Fruit fly (Drosophila melanogaster) whole organism, prepupa: ENCODE data around the gene na.

ENCODE experiments used
- CG11294 ChIP-seq: fragments of 200-800 bp; sonication (Bioruptor generic); IDR thresholded peaks from 2 replicates; pipeline ENCODE4 v1.3.6; 2022; ENCODE audit warnings: missing biosample characterization, missing genetic modification characterization
- CG11902 ChIP-seq: fragments of 200-800 bp; sonication (Bioruptor generic); optimal IDR thresholded peaks from 3 replicates; lab custom pipeline; 2016; ENCODE audit warnings: missing biosample characterization, missing genetic modification characterization
- CG3032 ChIP-seq: fragments of 200-800 bp; optimal IDR thresholded peaks from 2 replicates; lab custom pipeline; 2019; ENCODE audit warnings: missing biosample characterization, mild to moderate bottlenecking, missing genetic modification characterization, moderate library complexity
- CG3919 ChIP-seq: fragments of 200-800 bp; sonication (Bioruptor generic); optimal IDR thresholded peaks from 3 replicates; lab custom pipeline; 2016; ENCODE audit warnings: missing biosample characterization, missing genetic modification characterization
- CG6854 ChIP-seq: fragments of 200-800 bp; sonication (Bioruptor generic); optimal IDR thresholded peaks from 2 replicates; lab custom pipeline; 2017; ENCODE audit warnings: missing biosample characterization, mild to moderate bottlenecking, missing genetic modification characterization
- CG8632 ChIP-seq: fragments of 200-800 bp; sonication (Bioruptor generic); optimal IDR thresholded peaks from 3 replicates; lab custom pipeline; 2016; ENCODE audit warnings: missing biosample characterization, missing genetic modification characterization
- Eip93F ChIP-seq: fragments of 200-800 bp; sonication (Bioruptor generic); optimal IDR thresholded peaks from 2 replicates; lab custom pipeline; 2016; ENCODE audit warnings: missing biosample characterization, mild to moderate bottlenecking, missing genetic modification characterization
- Gug ChIP-seq: fragments of 200-800 bp; sonication (Bioruptor generic); IDR thresholded peaks from 2 replicates; pipeline ENCODE4 v1.3.6; 2022; ENCODE audit warnings: missing biosample characterization, missing genetic modification characterization
- dac ChIP-seq: fragments of 200-800 bp; sonication (Bioruptor generic); optimal IDR thresholded peaks from 2 replicates; lab custom pipeline; 2017; ENCODE audit warnings: missing biosample characterization, mild to moderate bottlenecking, missing genetic modification characterization
- dsx ChIP-seq: fragments of 200-800 bp; optimal IDR thresholded peaks from 3 replicates; lab custom pipeline; 2019; ENCODE audit warnings: missing biosample characterization, mild to moderate bottlenecking, missing genetic modification characterization, moderate library complexity; ENCODE audit not compliant: poor library complexity, severe bottlenecking
- esn ChIP-seq: fragments of 200-800 bp; sonication (Bioruptor generic); optimal IDR thresholded peaks from 2 replicates; lab custom pipeline; 2016; ENCODE audit warnings: missing biosample characterization, mild to moderate bottlenecking, missing genetic modification characterization, moderate library complexity
- spab ChIP-seq: fragments of 200-800 bp; sonication (Bioruptor generic); optimal IDR thresholded peaks from 2 replicates; lab custom pipeline; 2017; ENCODE audit warnings: missing biosample characterization, mild to moderate bottlenecking, missing genetic modification characterization, missing genetic modification reagents
- svp ChIP-seq: fragments of 200-800 bp; sonication (Bioruptor generic); peaks from one replicate; lab custom pipeline; 2016; ENCODE audit warnings: missing biosample characterization, missing genetic modification characterization

DNA sequence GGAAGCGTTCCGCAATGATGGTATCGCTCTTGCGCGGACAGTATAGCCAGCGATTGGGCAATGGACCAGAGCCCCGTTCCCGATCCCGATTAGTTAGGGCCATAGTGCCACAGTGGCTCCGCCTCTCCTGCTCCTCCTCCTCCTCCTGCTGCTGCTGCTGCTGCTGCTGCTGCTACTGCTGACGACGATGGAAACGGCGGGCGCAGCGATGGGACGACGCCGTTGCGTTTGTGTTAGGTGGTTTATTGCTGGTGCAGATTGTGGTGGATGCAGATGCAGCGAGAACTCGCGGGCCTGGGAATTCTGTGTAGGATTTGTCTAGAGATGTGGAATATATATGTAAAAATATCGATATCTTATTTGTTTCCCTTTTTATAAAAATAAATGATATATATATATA, 23.7 kb upstream of the na start, which contains the start of gene mRNA-cap:
- TF ChIP-seq CG8632 (GFP tag; lab: Kevin White, UChicago) (no peak), CG11294 (GFP tag; lab: Robert Waterston, UW) (no peak), CG3032 (no peak), Eip93F (GFP tag; lab: Kevin White, UChicago) (no peak), esn (GFP tag; lab: Kevin White, UChicago) (no peak), CG6854 (GFP tag; lab: Kevin White, UChicago) (no peak), dsx (no peak), dac (GFP tag; lab: Kevin White, UChicago) (no peak), CG11902 (GFP tag; lab: Kevin White, UChicago) (no peak), spab (no peak), CG3919 (no peak), svp (GFP tag; lab: Kevin White, UChicago) (no peak), Gug (no peak)
